Worm (Caenorhabditis elegans): Measurements from ENCODE around the gene C31G12.1.

DNA sequence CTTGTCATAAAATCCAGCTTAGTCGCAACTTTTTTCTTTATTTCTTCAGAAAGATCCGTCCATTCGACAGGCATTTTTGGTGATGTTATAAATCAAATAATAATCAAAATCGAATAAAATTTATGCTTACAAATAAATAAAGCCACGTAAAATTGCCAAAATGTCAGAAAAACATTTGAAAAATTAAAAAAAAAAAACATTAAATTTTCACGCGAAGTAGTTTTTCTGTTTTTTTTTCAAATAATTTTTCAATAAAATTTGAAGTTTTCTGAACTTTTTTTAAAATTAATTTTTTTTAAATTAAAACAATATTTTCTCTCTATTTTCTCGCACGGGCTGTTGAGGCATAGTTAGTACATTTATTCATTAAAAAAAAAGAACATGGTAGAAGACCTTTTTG is 1.1 kb upstream of the C31G12.1 start, which contains the start of gene C31G12.4:
- TF ChIP-seq ceh-13 (GFP tag; optimal IDR thresholded peaks at IDR 0.05) (no peak), flt-1 (GFP tag; IDR thresholded peaks at IDR 0.05) (no peak), ama-1 (optimal IDR thresholded peaks at IDR 0.05) (no peak), sea-1 (GFP tag; conservative IDR thresholded peaks at IDR 0.05) (no peak), ets-7 (tag; optimal IDR thresholded peaks at IDR 0.05) (no peak), pes-1 (GFP tag; IDR thresholded peaks at IDR 0.05) (no peak), F13C5.2 (tag; optimal IDR thresholded peaks at IDR 0.05) (no peak), tbx-11 (GFP tag; IDR thresholded peaks at IDR 0.05) (no peak), hnd-1 (tag; optimal IDR thresholded peaks at IDR 0.05) (no peak), tra-4 (tag; optimal IDR thresholded peaks at IDR 0.05) (no peak), ceh-36 (tag; optimal IDR thresholded peaks at IDR 0.05) (no peak), B0310.2 (tag; optimal IDR thresholded peaks at IDR 0.05) (no peak), hmbx-1 (tag; optimal IDR thresholded peaks at IDR 0.05) (no peak)

Data from whole organism, early embryonic.